Fruit fly (Drosophila melanogaster) whole organism, embryonic: Measurements from ENCODE around the gene CG34135.

ENCODE experiments used
- Abd-B ChIP-seq: fragments of 200-800 bp; sonication (Bioruptor generic); optimal IDR thresholded peaks from 2 replicates; lab custom pipeline; 2018; ENCODE audit warnings: missing biosample characterization, mild to moderate bottlenecking, missing genetic modification characterization, moderate library complexity
- Awh ChIP-seq: fragments of 200-800 bp; sonication (Bioruptor generic); IDR thresholded peaks from 2 replicates; pipeline ENCODE4, ENCODE4 v1.3.6; 2022; ENCODE audit warnings: missing biosample characterization, missing genetic modification characterization
- Bdp1 ChIP-seq: fragments of 200-800 bp; sonication (Bioruptor generic); optimal IDR thresholded peaks from 3 replicates; lab custom pipeline; 2016; ENCODE audit warnings: missing biosample characterization, missing genetic modification characterization
- CG10431 ChIP-seq: fragments of 200-800 bp; sonication (Bioruptor generic); optimal IDR thresholded peaks from 3 replicates; lab custom pipeline; 2018; ENCODE audit warnings: missing biosample characterization, mild to moderate bottlenecking, missing genetic modification characterization
- CG10654 ChIP-seq: fragments of 200-800 bp; sonication (Bioruptor generic); optimal IDR thresholded peaks from 2 replicates; lab custom pipeline; 2016; ENCODE audit warnings: missing biosample characterization, missing genetic modification characterization
- CG15011 ChIP-seq: fragments of 200-800 bp; sonication (Bioruptor generic); optimal IDR thresholded peaks from 3 replicates; lab custom pipeline; 2018; ENCODE audit warnings: missing biosample characterization, mild to moderate bottlenecking, missing genetic modification characterization
- CG1603 ChIP-seq: fragments of 200-800 bp; sonication (Bioruptor generic); optimal IDR thresholded peaks from 2 replicates; lab custom pipeline; 2019; ENCODE audit warnings: missing biosample characterization, mild to moderate bottlenecking, missing genetic modification characterization, moderate library complexity
- CG18011 ChIP-seq: fragments of 200-800 bp; sonication (Bioruptor generic); optimal IDR thresholded peaks from 2 replicates; lab custom pipeline; 2017; ENCODE audit warnings: missing biosample characterization, missing genetic modification characterization, mild to moderate bottlenecking, moderate library complexity, missing genotype
- CG18476 ChIP-seq: fragments of 200-800 bp; sonication (Bioruptor generic); optimal IDR thresholded peaks from 2 replicates; lab custom pipeline; 2016; ENCODE audit warnings: missing biosample characterization, mild to moderate bottlenecking, missing genetic modification characterization
- CG32532 ChIP-seq: fragments of 200-800 bp; sonication (Bioruptor generic); IDR thresholded peaks from 2 replicates; pipeline ENCODE4 v1.3.6; 2022; ENCODE audit warnings: missing biosample characterization, missing genetic modification characterization
- CG3726 ChIP-seq: fragments of 200-800 bp; sonication (Bioruptor generic); IDR thresholded peaks from 3 replicates; pipeline ENCODE4, ENCODE4 v1.3.6; 2022; ENCODE audit warnings: missing biosample characterization, missing genetic modification characterization
- CG3838 ChIP-seq: fragments of 200-800 bp; sonication (Bioruptor generic); optimal IDR thresholded peaks from 3 replicates; lab custom pipeline; 2016; ENCODE audit warnings: missing biosample characterization, missing genetic modification characterization
- CG42726 ChIP-seq: fragments of 200-800 bp; sonication (Bioruptor generic); IDR thresholded peaks from 2 replicates; pipeline ENCODE4 v1.3.6; 2022; ENCODE audit warnings: missing biosample characterization, missing genetic modification characterization; ENCODE audit not compliant: partially characterized antibody
- CG6683 ChIP-seq: fragments of 200-800 bp; sonication (Bioruptor generic); optimal IDR thresholded peaks from 2 replicates; lab custom pipeline; 2017; ENCODE audit warnings: missing biosample characterization, mild to moderate bottlenecking, missing genetic modification characterization, missing genetic modification reagents
- CG6791 ChIP-seq: fragments of 200-800 bp; sonication (Bioruptor generic); IDR thresholded peaks from 3 replicates; pipeline ENCODE4 v1.3.6; 2022; ENCODE audit warnings: missing biosample characterization, missing genetic modification characterization; ENCODE audit not compliant: partially characterized antibody
- CG6854 ChIP-seq: fragments of 200-800 bp; sonication (Bioruptor generic); optimal IDR thresholded peaks from 3 replicates; lab custom pipeline; 2017; ENCODE audit warnings: missing biosample characterization, mild to moderate bottlenecking, missing genetic modification characterization
- CG7928 ChIP-seq: fragments of 200-800 bp; sonication (Bioruptor generic); optimal IDR thresholded peaks from 2 replicates; lab custom pipeline; 2017; ENCODE audit warnings: missing biosample characterization, mild to moderate bottlenecking, missing genetic modification characterization
- CG9215 ChIP-seq: fragments of 200-800 bp; sonication (Bioruptor generic); IDR thresholded peaks from 2 replicates; pipeline ENCODE4 v1.3.6; 2022; ENCODE audit warnings: missing biosample characterization, missing genetic modification characterization
- D ChIP-seq, 2 experiments: fragments of 200-800 bp in 1 of 2; fragments of >200 bp in 1 of 2; sonication (Bioruptor generic) in 1 of 2; optimal IDR thresholded peaks; 2 replicates in 1 of 2; 3 replicates in 1 of 2; lab custom pipeline; 2017; ENCODE audit warnings: mild to moderate bottlenecking in 1 of 2, missing biosample characterization in 1 of 2, missing genetic modification characterization in 1 of 2, missing genetic modification reagents in 1 of 2
- Doc3 ChIP-seq: fragments of 200-800 bp; sonication (Bioruptor generic); IDR thresholded peaks from 3 replicates; pipeline ENCODE4 v1.3.6; 2022; ENCODE audit warnings: missing biosample characterization, missing genetic modification characterization; ENCODE audit not compliant: partially characterized antibody
- Dp ChIP-seq: fragments of 200-800 bp; sonication (Bioruptor generic); optimal IDR thresholded peaks from 2 replicates; lab custom pipeline; 2018; ENCODE audit warnings: missing biosample characterization, mild to moderate bottlenecking, missing genetic modification characterization, moderate library complexity
- ERR ChIP-seq: fragments of 200-800 bp; sonication (Bioruptor generic); optimal IDR thresholded peaks from 2 replicates; lab custom pipeline; 2016; ENCODE audit warnings: missing biosample characterization, missing genetic modification characterization
- Gug ChIP-seq: fragments of 200-800 bp; sonication (Bioruptor generic); IDR thresholded peaks from 4 replicates; pipeline ENCODE4 v1.3.6; 2022; ENCODE audit warnings: missing biosample characterization, missing genetic modification characterization
- HHEX ChIP-seq: fragments of 200-800 bp; sonication (Bioruptor generic); optimal IDR thresholded peaks from 3 replicates; lab custom pipeline; 2017; ENCODE audit warnings: missing biosample characterization, mild to moderate bottlenecking, missing genetic modification characterization, missing genetic modification reagents
- MBD-R2 ChIP-seq: fragments of 200-800 bp; sonication (Bioruptor generic); IDR thresholded peaks from 2 replicates; pipeline ENCODE4 v1.3.6; 2022; ENCODE audit warnings: missing biosample characterization, missing genetic modification characterization
- MESR4 ChIP-seq: fragments of 200-800 bp; sonication (Bioruptor generic); optimal IDR thresholded peaks from 2 replicates; lab custom pipeline; 2018; ENCODE audit warnings: missing biosample characterization, mild to moderate bottlenecking, missing genetic modification characterization, moderate library complexity
- Med ChIP-seq: fragments of 200-800 bp; sonication (Bioruptor generic); peaks from one replicate; lab custom pipeline; 2016; ENCODE audit warnings: missing biosample characterization, missing genetic modification characterization, mild to moderate bottlenecking, inconsistent platforms, moderate library complexity
- Meics ChIP-seq: fragments of 200-800 bp; sonication (Bioruptor generic); optimal IDR thresholded peaks from 2 replicates; lab custom pipeline; 2017; ENCODE audit warnings: missing biosample characterization, mild to moderate bottlenecking, missing genetic modification characterization
- Myb ChIP-seq: fragments of 200-800 bp; sonication (Bioruptor generic); optimal IDR thresholded peaks from 2 replicates; lab custom pipeline; 2016; ENCODE audit warnings: missing biosample characterization, missing genetic modification characterization
- NK7.1 ChIP-seq: fragments of 200-800 bp; sonication (Bioruptor generic); optimal IDR thresholded peaks from 3 replicates; lab custom pipeline; 2016; ENCODE audit warnings: missing biosample characterization, missing genetic modification characterization
- ap ChIP-seq: fragments of 200-800 bp; sonication (Bioruptor generic); IDR thresholded peaks from 2 replicates; pipeline ENCODE4 v1.3.6; 2022; ENCODE audit warnings: missing biosample characterization, missing genetic modification characterization
- br ChIP-seq: fragments of >200 bp; optimal IDR thresholded peaks from 2 replicates; lab custom pipeline; 2017
- bsh ChIP-seq, 2 experiments: fragments of 200-800 bp; sonication (Bioruptor generic); optimal IDR thresholded peaks; 2 replicates each; lab custom pipeline; 2017 to 2018; ENCODE audit warnings: mild to moderate bottlenecking in 2 of 2, missing biosample characterization in 2 of 2, missing genetic modification characterization in 2 of 2, moderate library complexity in 1 of 2
- cad ChIP-seq: fragments of >200 bp; optimal IDR thresholded peaks from 2 replicates; lab custom pipeline; 2017; ENCODE audit warnings: missing biosample characterization, missing genetic modification characterization
- ci ChIP-seq: fragments of 200-800 bp; sonication (Bioruptor generic); IDR thresholded peaks from 3 replicates; pipeline ENCODE4 v1.3.6; 2022; ENCODE audit warnings: missing biosample characterization, missing genetic modification characterization
- crc ChIP-seq: fragments of 200-800 bp; sonication (Bioruptor generic); optimal IDR thresholded peaks from 2 replicates; lab custom pipeline; 2016; ENCODE audit warnings: missing biosample characterization, missing genetic modification characterization
- da ChIP-seq: fragments of 200-800 bp; sonication (Bioruptor generic); optimal IDR thresholded peaks from 2 replicates; lab custom pipeline; 2016; ENCODE audit warnings: missing biosample characterization, missing genetic modification characterization
- dimm ChIP-seq: fragments of 200-800 bp; sonication (Bioruptor generic); IDR thresholded peaks from 2 replicates; pipeline ENCODE4 v1.3.6; 2022; ENCODE audit warnings: missing biosample characterization, missing genetic modification characterization
- eve ChIP-seq, 2 experiments: fragments of >200 bp; optimal IDR thresholded peaks; 2 replicates each; lab custom pipeline; 2017; ENCODE audit warnings: missing biosample characterization in 2 of 2, missing genetic modification characterization in 2 of 2
- exex ChIP-seq: fragments of 200-800 bp; sonication (Bioruptor generic); optimal IDR thresholded peaks from 4 replicates; lab custom pipeline; 2018; ENCODE audit warnings: missing biosample characterization, mild to moderate bottlenecking, missing genetic modification characterization, moderate library complexity
- gfzf ChIP-seq: fragments of 200-800 bp; sonication (Bioruptor generic); optimal IDR thresholded peaks from 2 replicates; lab custom pipeline; 2016; ENCODE audit warnings: missing biosample characterization, mild to moderate bottlenecking, missing genetic modification characterization, moderate library complexity
- lola ChIP-seq, 3 experiments: fragments of >200 bp in 2 of 3; fragments of 200-800 bp in 1 of 3; sonication (Bioruptor generic) in 1 of 3; optimal IDR thresholded peaks; 2 replicates each; lab custom pipeline; 2017 to 2019; ENCODE audit warnings: missing biosample characterization in 3 of 3, missing genetic modification characterization in 3 of 3, mild to moderate bottlenecking in 1 of 3, moderate library complexity in 1 of 3
- oc ChIP-seq: fragments of 200-800 bp; sonication (Bioruptor generic); optimal IDR thresholded peaks from 2 replicates; lab custom pipeline; 2018; ENCODE audit warnings: missing biosample characterization, mild to moderate bottlenecking, missing genetic modification characterization, moderate library complexity
- onecut ChIP-seq: fragments of 200-800 bp; sonication (Bioruptor generic); IDR thresholded peaks from 2 replicates; pipeline ENCODE4 v1.3.6; 2022; ENCODE audit warnings: missing biosample characterization, missing genetic modification characterization
- otp ChIP-seq: fragments of 200-800 bp; sonication (Bioruptor generic); IDR thresholded peaks from 3 replicates; pipeline ENCODE4, ENCODE4 v1.3.6; 2022; ENCODE audit warnings: missing biosample characterization, missing genetic modification characterization
- peb ChIP-seq: fragments of 200-800 bp; sonication (Bioruptor generic); IDR thresholded peaks from 2 replicates; pipeline ENCODE4 v1.3.6; 2022; ENCODE audit warnings: missing biosample characterization, missing genetic modification characterization
- prd ChIP-seq, 3 experiments: fragments of >200 bp in 2 of 3; fragments of 200-800 bp in 1 of 3; sonication (Bioruptor generic) in 1 of 3; optimal IDR thresholded peaks in 2 of 3; IDR thresholded peaks in 1 of 3; 2 replicates in 2 of 3; 3 replicates in 1 of 3; pipeline versions ENCODE4 v1.3.6 to Lab custom; 2017 to 2022; ENCODE audit warnings: missing biosample characterization in 1 of 3, missing genetic modification characterization in 1 of 3
- pzg ChIP-seq: fragments of 200-800 bp; sonication (Bioruptor generic); optimal IDR thresholded peaks from 3 replicates; lab custom pipeline; 2018; ENCODE audit warnings: missing biosample characterization, mild to moderate bottlenecking, missing genetic modification characterization, moderate library complexity
- ranshi ChIP-seq: fragments of 200-800 bp; sonication (Bioruptor generic); IDR thresholded peaks from 2 replicates; pipeline ENCODE4 v1.3.6; 2022; ENCODE audit warnings: missing biosample characterization, missing genetic modification characterization
- seq ChIP-seq: fragments of 200-800 bp; sonication (Bioruptor generic); IDR thresholded peaks from 2 replicates; pipeline ENCODE4 v1.3.6; 2022; ENCODE audit warnings: missing biosample characterization, missing genetic modification characterization
- vvl ChIP-seq: fragments of 200-800 bp; sonication (Bioruptor generic); IDR thresholded peaks from 2 replicates; pipeline ENCODE4 v1.3.6; 2022; ENCODE audit warnings: missing biosample characterization, missing genetic modification characterization

CG34135 gene

DNA sequence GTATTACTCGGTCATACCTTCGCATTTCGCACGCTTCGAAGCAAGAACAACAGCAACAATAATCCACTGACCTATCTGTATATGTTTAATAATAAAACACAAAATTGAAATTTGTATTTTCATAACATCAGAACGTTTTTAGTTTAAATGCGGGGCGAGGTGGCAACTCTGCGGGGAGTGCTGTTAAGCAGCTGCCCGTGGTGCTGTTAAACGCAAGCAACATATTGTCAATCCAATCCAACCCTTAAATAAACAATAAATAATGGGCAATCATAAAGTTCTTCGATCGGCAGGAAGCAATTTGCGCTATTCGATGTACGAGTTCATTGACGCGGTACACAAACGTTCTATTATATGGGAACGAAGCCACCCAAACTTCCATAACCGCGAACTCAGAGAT lies 38.1 kb upstream of the CG34135 start, which contains the start of gene hng2 (continued):
- TF ChIP-seq CG42726: no peak
- TF ChIP-seq Myb: peak; percentile 64
- no peak for TF ChIP-seq CG15011 (GFP tag; lab: Kevin White, UChicago)
- TF ChIP-seq ranshi: no peak
- no peak for TF ChIP-seq CG18011 (GFP tag; lab: Kevin White, UChicago)
- no peak for TF ChIP-seq CG10431 (GFP tag; lab: Kevin White, UChicago)
- TF ChIP-seq Doc3 (GFP tag; lab: Robert Waterston, UW): no peak
- no peak for TF ChIP-seq da (GFP tag; lab: Kevin White, UChicago)
- no peak for TF ChIP-seq seq (GFP tag; lab: Robert Waterston, UW)
- no peak for TF ChIP-seq CG18476 (GFP tag; lab: Kevin White, UChicago)
- TF ChIP-seq CG6854 (GFP tag; lab: Kevin White, UChicago): no peak
- no peak for TF ChIP-seq ERR (GFP tag; lab: Kevin White, UChicago)
- TF ChIP-seq gfzf (GFP tag; lab: Kevin White, UChicago): no peak
- no peak for TF ChIP-seq oc (tag; lab: Kevin White, UChicago)
- no peak for TF ChIP-seq Bdp1
- TF ChIP-seq CG7928 (GFP tag; lab: Kevin White, UChicago): no peak
- TF ChIP-seq CG6791 (GFP tag; lab: Robert Waterston, UW): no peak
- no peak for TF ChIP-seq ap
- TF ChIP-seq MBD-R2: peak; percentile 39; the same call in 1 of the 2 replicates
- TF ChIP-seq prd (optimal IDR thresholded peaks at IDR 0.05; lab: Kevin White, UChicago): no peak
- no peak for TF ChIP-seq prd (GFP tag; IDR thresholded peaks at IDR 0.05; lab: Robert Waterston, UW)
- no peak for TF ChIP-seq peb (GFP tag; lab: Robert Waterston, UW)
- no peak for TF ChIP-seq CG10654 (GFP tag; lab: Kevin White, UChicago)
- TF ChIP-seq pzg (GFP tag; lab: Kevin White, UChicago): peak; percentile 36
- TF ChIP-seq crc (GFP tag; lab: Kevin White, UChicago): no peak
- TF ChIP-seq CG6683 (GFP tag; lab: Kevin White, UChicago): no peak
- TF ChIP-seq MESR4 (GFP tag; lab: Kevin White, UChicago): peak; percentile 16
- no peak for TF ChIP-seq CG3726 (GFP tag; lab: Robert Waterston, UW)
- TF ChIP-seq HHEX (GFP tag; lab: Kevin White, UChicago): no peak
- TF ChIP-seq otp: no peak
- TF ChIP-seq Dp (GFP tag; lab: Kevin White, UChicago): peak; percentile 22
- no peak for TF ChIP-seq CG9215
- no peak for TF ChIP-seq dimm (GFP tag; lab: Robert Waterston, UW)
- no peak for TF ChIP-seq D (optimal IDR thresholded peaks at IDR 0.05; lab: Kevin White, UChicago)
- TF ChIP-seq D (GFP tag; optimal IDR thresholded peaks at IDR 0.05; lab: Kevin White, UChicago): no peak
- TF ChIP-seq lola (GFP tag; optimal IDR thresholded peaks at IDR 0.05; lab: Kevin White, UChicago): no peak
- TF ChIP-seq onecut (GFP tag; lab: Robert Waterston, UW): no peak
- TF ChIP-seq Meics (GFP tag; lab: Kevin White, UChicago): no peak
- TF ChIP-seq ci (GFP tag; lab: Robert Waterston, UW): no peak
- TF ChIP-seq CG32532 (GFP tag; lab: Robert Waterston, UW): no peak
- TF ChIP-seq cad (GFP tag; lab: Kevin White, UChicago): peak; percentile 7
- TF ChIP-seq Awh (GFP tag; lab: Robert Waterston, UW): no peak
- TF ChIP-seq Med (GFP tag; lab: Kevin White, UChicago): peak; percentile 44
- TF ChIP-seq br: no peak
- TF ChIP-seq exex (tag; lab: Kevin White, UChicago): no peak
- TF ChIP-seq NK7.1: no peak
- TF ChIP-seq CG3838 (GFP tag; lab: Kevin White, UChicago): peak; percentile 74
- no peak for TF ChIP-seq Abd-B (GFP tag; lab: Kevin White, UChicago)
- TF ChIP-seq vvl (GFP tag; lab: Robert Waterston, UW): no peak
- TF ChIP-seq Gug: no peak
- TF ChIP-seq bsh (GFP tag; optimal IDR thresholded peaks at IDR 0.05; lab: Kevin White, UChicago): no peak
- peak; percentile 37 for TF ChIP-seq CG1603
- no peak for TF ChIP-seq eve (GFP tag; optimal IDR thresholded peaks at IDR 0.05; lab: Kevin White, UChicago)
